Worm (Caenorhabditis elegans): ENCODE results near the gene ttr-9.

DNA sequence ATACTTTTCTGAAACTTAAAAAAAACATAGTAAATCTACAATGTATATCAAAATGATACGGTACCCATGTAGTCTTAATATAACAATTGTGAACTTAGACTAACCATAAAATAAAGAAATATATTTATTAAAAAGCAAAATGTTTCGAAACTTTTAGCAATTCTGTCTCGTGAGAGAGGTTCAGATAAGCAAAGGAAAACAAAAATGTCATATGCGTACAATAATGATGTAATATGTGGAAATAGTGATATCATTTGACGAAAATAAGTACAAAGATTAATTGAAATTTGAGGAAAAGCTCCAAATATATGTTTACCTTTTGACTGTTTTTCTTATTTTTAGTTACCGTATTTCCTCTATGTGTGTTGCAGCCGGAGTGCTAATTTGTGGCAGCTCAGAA lies 8.0 kb upstream of the ttr-9 start:
- TF ChIP-seq him-1 (tag; optimal IDR thresholded peaks at IDR 0.05) = no peak
- TF ChIP-seq dao-5 (tag; optimal IDR thresholded peaks at IDR 0.05) = no peak
- TF ChIP-seq W03F9.2 (tag; optimal IDR thresholded peaks at IDR 0.05) = no peak

Data from whole organism, L4/young adult.